Worm (Caenorhabditis elegans): Measurements from ENCODE around the gene rpl-20.

ce11 chrIV:4776501-4776900, 26.9 kb upstream of the rpl-20 start:
- TF ChIP-seq F55B11.4 (tag; optimal IDR thresholded peaks at IDR 0.05; ENCODE audit: borderline replicate concordance, insufficient read depth) (no peak), tbp1 (GFP tag; optimal IDR thresholded peaks at IDR 0.05) (no peak)
